Fruit fly (Drosophila melanogaster) whole organism, embryonic: Measurements from ENCODE around the gene CG32305.
A peak's percentile ranks its signal among the peaks of the same experiment; 100 is the strongest.

Experiments used
- B-H2 ChIP-seq: fragments of 200-800 bp; sonication (Bioruptor generic); optimal IDR thresholded peaks from 2 replicates; lab custom pipeline; 2018; ENCODE audit warnings: missing biosample characterization, mild to moderate bottlenecking, missing genetic modification characterization
- CG17361 ChIP-seq: fragments of 200-800 bp; sonication (Bioruptor generic); IDR thresholded peaks from 3 replicates; pipeline ENCODE4 v1.3.6; 2022; ENCODE audit warnings: missing biosample characterization, missing genetic modification characterization
- CG17385 ChIP-seq: fragments of 200-800 bp; sonication (Bioruptor generic); optimal IDR thresholded peaks from 3 replicates; lab custom pipeline; 2018; ENCODE audit warnings: missing biosample characterization, mild to moderate bottlenecking, missing genetic modification characterization
- Camta ChIP-seq: fragments of 200-800 bp; sonication (Bioruptor generic); optimal IDR thresholded peaks from 2 replicates; lab custom pipeline; 2016; ENCODE audit warnings: missing biosample characterization, missing genetic modification characterization
- esg ChIP-seq: fragments of 200-800 bp; sonication (Bioruptor generic); conservative IDR thresholded peaks from 2 replicates; pipeline ENCODE4 v1.3.6; 2022; ENCODE audit warnings: missing biosample characterization, missing genetic modification characterization
- lab ChIP-seq: fragments of 200-800 bp; sonication (Bioruptor generic); optimal IDR thresholded peaks from 3 replicates; lab custom pipeline; 2017; ENCODE audit warnings: missing biosample characterization, missing genetic modification characterization, mild to moderate bottlenecking, moderate library complexity, missing genetic modification reagents
- lmd ChIP-seq: fragments of 200-800 bp; sonication (Bioruptor generic); IDR thresholded peaks from 2 replicates; pipeline ENCODE4 v1.3.6; 2022; ENCODE audit warnings: missing biosample characterization, missing genetic modification characterization
- otp ChIP-seq: fragments of 200-800 bp; sonication (Bioruptor generic); IDR thresholded peaks from 3 replicates; pipeline ENCODE4, ENCODE4 v1.3.6; 2022; ENCODE audit warnings: missing biosample characterization, missing genetic modification characterization
- pzg ChIP-seq: fragments of 200-800 bp; sonication (Bioruptor generic); optimal IDR thresholded peaks from 3 replicates; lab custom pipeline; 2018; ENCODE audit warnings: missing biosample characterization, mild to moderate bottlenecking, missing genetic modification characterization, moderate library complexity
- yki ChIP-seq: fragments of >200 bp; optimal IDR thresholded peaks from 3 replicates; lab custom pipeline; 2018

dm6 chr3L:2265692-2266444 lies 17.4 kb downstream of the CG32305 start, which contains the start of the genes ecd and CG13806:
- TF ChIP-seq esg (GFP tag; lab: Robert Waterston, UW) = no peak
- no peak for TF ChIP-seq yki (lab: Kevin White, UChicago)
- TF ChIP-seq CG17385 (GFP tag; lab: Kevin White, UChicago) = no peak
- TF ChIP-seq pzg = peak; percentile 84
- no peak for TF ChIP-seq CG17361 (GFP tag; lab: Robert Waterston, UW)
- TF ChIP-seq otp = no peak
- TF ChIP-seq lab (GFP tag; lab: Kevin White, UChicago) = no peak
- no peak for TF ChIP-seq B-H2
- peak; percentile 29; the same call in 1 of the 2 replicates for TF ChIP-seq lmd (GFP tag; lab: Robert Waterston, UW)
- TF ChIP-seq Camta (GFP tag; lab: Kevin White, UChicago) = peak; percentile 52
